Fruit fly (Drosophila melanogaster) whole organism, wandering third instar larva: Measurements from ENCODE around the gene CG33095.

ENCODE experiments used
- Abd-B ChIP-seq: fragments of >200 bp; optimal IDR thresholded peaks from 2 replicates; lab custom pipeline; 2017; ENCODE audit warnings: missing biosample characterization, missing genetic modification characterization
- CG9705 ChIP-seq: fragments of 200-800 bp; sonication (Bioruptor generic); optimal IDR thresholded peaks from 2 replicates; lab custom pipeline; 2018; ENCODE audit warnings: missing biosample characterization, mild to moderate bottlenecking, missing genetic modification characterization
- CrebA ChIP-seq: fragments of 200-800 bp; sonication (Bioruptor generic); optimal IDR thresholded peaks from 2 replicates; lab custom pipeline; 2016; ENCODE audit warnings: missing biosample characterization, mild to moderate bottlenecking, missing genetic modification characterization, borderline replicate concordance
- Dfd ChIP-seq: fragments of >200 bp; optimal IDR thresholded peaks from 2 replicates; lab custom pipeline; 2017; ENCODE audit warnings: missing biosample characterization, missing genetic modification characterization
- GATAd ChIP-seq: sonication (Bioruptor generic); optimal IDR thresholded peaks from 2 replicates; lab custom pipeline; 2016; ENCODE audit warnings: missing biosample characterization, missing genetic modification characterization
- HLH106 ChIP-seq: fragments of 200-800 bp; optimal IDR thresholded peaks from 3 replicates; lab custom pipeline; 2019; ENCODE audit warnings: missing biosample characterization, mild to moderate bottlenecking, missing genetic modification characterization, moderate library complexity
- Hnf4 ChIP-seq: fragments of 200-800 bp; sonication (Bioruptor generic); optimal IDR thresholded peaks from 2 replicates; lab custom pipeline; 2016; ENCODE audit warnings: missing biosample characterization, mild to moderate bottlenecking, missing genetic modification characterization
- Hr83 ChIP-seq: fragments of 200-300 bp; sonication (Bioruptor generic); optimal IDR thresholded peaks from 2 replicates; lab custom pipeline; 2016; ENCODE audit warnings: missing biosample characterization, mild to moderate bottlenecking, missing genetic modification characterization, moderate library complexity; ENCODE audit not compliant: poor library complexity, severe bottlenecking
- Jra ChIP-seq: sonication (Bioruptor generic); optimal IDR thresholded peaks from 2 replicates; lab custom pipeline; 2016; ENCODE audit warnings: missing biosample characterization, missing genetic modification characterization
- Mio ChIP-seq: sonication (Bioruptor generic); optimal IDR thresholded peaks from 2 replicates; lab custom pipeline; 2016; ENCODE audit warnings: missing biosample characterization, missing genetic modification characterization
- Myc ChIP-seq: fragments of >200 bp; optimal IDR thresholded peaks from 2 replicates; lab custom pipeline; 2017
- N ChIP-seq: fragments of >200 bp; optimal IDR thresholded peaks from 2 replicates; lab custom pipeline; 2018; ENCODE audit warnings: missing biosample characterization, missing external identifiers, missing genetic modification characterization
- OdsH ChIP-seq: fragments of 200-800 bp; sonication (Bioruptor generic); optimal IDR thresholded peaks from 2 replicates; lab custom pipeline; 2016; ENCODE audit warnings: missing biosample characterization, mild to moderate bottlenecking, missing genetic modification characterization
- Rel ChIP-seq, 2 experiments: fragments of 200-800 bp; sonication (Bioruptor generic) in 1 of 2; optimal IDR thresholded peaks; 2 replicates in 1 of 2; 3 replicates in 1 of 2; lab custom pipeline; 2016 to 2019; ENCODE audit warnings: mild to moderate bottlenecking in 2 of 2, missing biosample characterization in 2 of 2, missing genetic modification characterization in 2 of 2, moderate library complexity in 1 of 2
- Sp1 ChIP-seq: fragments of 200-800 bp; sonication (Bioruptor generic); optimal IDR thresholded peaks from 3 replicates; lab custom pipeline; 2019; ENCODE audit warnings: missing biosample characterization, mild to moderate bottlenecking, missing genetic modification characterization, moderate library complexity
- br ChIP-seq: fragments of 200-800 bp; sonication (Bioruptor generic); optimal IDR thresholded peaks from 2 replicates; lab custom pipeline; 2016; ENCODE audit warnings: missing biosample characterization, missing genetic modification characterization
- brk ChIP-seq: fragments of 200-800 bp; sonication (Bioruptor generic); optimal IDR thresholded peaks from 2 replicates; lab custom pipeline; 2016; ENCODE audit warnings: missing biosample characterization, mild to moderate bottlenecking, missing genetic modification characterization
- dl ChIP-seq, 2 experiments: fragments of 175-275, 200-275 bp in 1 of 2; fragments of 200-275 bp in 1 of 2; sonication (Bioruptor generic); optimal IDR thresholded peaks; lab custom pipeline; 2018; ENCODE audit warnings: mild to moderate bottlenecking in 2 of 2, missing biosample characterization in 2 of 2, missing genetic modification characterization in 2 of 2, moderate library complexity in 2 of 2; ENCODE audit not compliant: partially characterized antibody in 2 of 2, insufficient read depth in 1 of 2
- dmrt93B ChIP-seq: fragments of 200-800 bp; sonication (Bioruptor generic); optimal IDR thresholded peaks from 2 replicates; lab custom pipeline; 2018; ENCODE audit warnings: missing biosample characterization, mild to moderate bottlenecking, missing genetic modification characterization
- ey ChIP-seq: fragments of 200-800 bp; sonication (Bioruptor generic); optimal IDR thresholded peaks from 2 replicates; lab custom pipeline; 2016; ENCODE audit warnings: missing biosample characterization, missing genetic modification characterization
- foxo ChIP-seq, 2 experiments: fragments of 200-800 bp; sonication (Bioruptor generic); optimal IDR thresholded peaks; 2 replicates in 1 of 2; 3 replicates in 1 of 2; lab custom pipeline; 2016 to 2017; ENCODE audit warnings: missing biosample characterization in 2 of 2, missing genetic modification characterization in 2 of 2
- fru ChIP-seq: fragments of 200-800 bp; sonication (Bioruptor generic); optimal IDR thresholded peaks from 3 replicates; lab custom pipeline; 2016; ENCODE audit warnings: missing biosample characterization, mild to moderate bottlenecking, missing genetic modification characterization
- h ChIP-seq: fragments of 200-800 bp; sonication (Bioruptor generic); optimal IDR thresholded peaks from 3 replicates; lab custom pipeline; 2016; ENCODE audit warnings: missing biosample characterization, mild to moderate bottlenecking, missing genetic modification characterization
- jim ChIP-seq: fragments of 175-275, 200-325 bp; sonication (Bioruptor generic); optimal IDR thresholded peaks from 2 replicates; lab custom pipeline; 2016; ENCODE audit warnings: missing biosample characterization, mild to moderate bottlenecking, missing genetic modification characterization
- lola ChIP-seq: fragments of >200 bp; optimal IDR thresholded peaks from 2 replicates; lab custom pipeline; 2017; ENCODE audit warnings: missing biosample characterization, missing genetic modification characterization
- pan ChIP-seq: fragments of >200 bp; optimal IDR thresholded peaks from 2 replicates; lab custom pipeline; 2017
- psq ChIP-seq: fragments of 200-800 bp; sonication (Bioruptor generic); optimal IDR thresholded peaks from 3 replicates; lab custom pipeline; 2017; ENCODE audit warnings: missing biosample characterization, mild to moderate bottlenecking, missing genetic modification characterization, moderate library complexity
- rgr ChIP-seq: fragments of 200-800 bp; sonication (Bioruptor generic); optimal IDR thresholded peaks from 3 replicates; lab custom pipeline; 2016; ENCODE audit warnings: missing biosample characterization, mild to moderate bottlenecking, missing genetic modification characterization
- sage ChIP-seq: fragments of 200-800 bp; sonication (Bioruptor generic); optimal IDR thresholded peaks from 2 replicates; lab custom pipeline; 2016; ENCODE audit warnings: missing biosample characterization, mild to moderate bottlenecking, missing genetic modification characterization
- sv ChIP-seq: fragments of 200-800 bp; sonication (Bioruptor generic); optimal IDR thresholded peaks from 3 replicates; lab custom pipeline; 2016; ENCODE audit warnings: missing biosample characterization, missing genetic modification characterization
- tai ChIP-seq: sonication (Bioruptor generic); optimal IDR thresholded peaks from 2 replicates; lab custom pipeline; 2016; ENCODE audit warnings: missing biosample characterization, missing genetic modification characterization
- usp ChIP-seq: fragments of >200 bp; optimal IDR thresholded peaks from 2 replicates; lab custom pipeline; 2017; ENCODE audit warnings: missing biosample characterization, missing genetic modification characterization
- woc ChIP-seq: sonication (Bioruptor generic); optimal IDR thresholded peaks from 2 replicates; lab custom pipeline; 2016; ENCODE audit warnings: missing biosample characterization, mild to moderate bottlenecking, missing genetic modification characterization

Gene CG33095

DNA sequence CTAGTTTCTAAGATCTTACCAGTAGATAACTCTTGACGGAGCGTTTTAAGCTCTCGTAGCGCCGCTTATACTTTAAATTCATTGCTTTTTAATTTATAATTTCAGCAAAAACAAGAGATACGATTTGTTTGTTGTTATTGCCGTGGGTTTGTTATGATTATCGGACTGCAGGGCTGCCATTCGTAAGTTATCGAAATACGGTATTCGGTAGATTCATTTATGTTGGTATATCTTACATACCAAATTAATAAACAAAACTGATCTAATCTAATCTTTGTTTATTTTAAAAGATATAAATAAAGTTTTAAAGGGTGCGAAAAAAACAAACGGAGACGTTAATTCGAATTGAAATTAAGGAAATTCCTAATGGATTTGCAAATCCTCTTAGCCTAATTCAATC, 41.5 kb upstream of the CG33095 start, which contains the start of the genes CG31111 and stac:
Gene CG31111 (minus strand): TSS at position 162 of the 400 bp plus-strand sequence.
Gene stac (plus strand): TSS at position 271 of the 400 bp plus-strand sequence.
- TF ChIP-seq woc (no peak), Mio (GFP tag; lab: Kevin White, UChicago) (no peak), sage (GFP tag; lab: Kevin White, UChicago) (peak; percentile 52), Rel (GFP tag; optimal IDR thresholded peaks at IDR 0.05; lab: Kevin White, UChicago) (no peak), Rel (tag; optimal IDR thresholded peaks at IDR 0.05; lab: Kevin White, UChicago) (peak; percentile 22), OdsH (GFP tag; lab: Kevin White, UChicago) (no peak), Myc (no peak), CG9705 (GFP tag; lab: Kevin White, UChicago) (no peak)

DNA sequence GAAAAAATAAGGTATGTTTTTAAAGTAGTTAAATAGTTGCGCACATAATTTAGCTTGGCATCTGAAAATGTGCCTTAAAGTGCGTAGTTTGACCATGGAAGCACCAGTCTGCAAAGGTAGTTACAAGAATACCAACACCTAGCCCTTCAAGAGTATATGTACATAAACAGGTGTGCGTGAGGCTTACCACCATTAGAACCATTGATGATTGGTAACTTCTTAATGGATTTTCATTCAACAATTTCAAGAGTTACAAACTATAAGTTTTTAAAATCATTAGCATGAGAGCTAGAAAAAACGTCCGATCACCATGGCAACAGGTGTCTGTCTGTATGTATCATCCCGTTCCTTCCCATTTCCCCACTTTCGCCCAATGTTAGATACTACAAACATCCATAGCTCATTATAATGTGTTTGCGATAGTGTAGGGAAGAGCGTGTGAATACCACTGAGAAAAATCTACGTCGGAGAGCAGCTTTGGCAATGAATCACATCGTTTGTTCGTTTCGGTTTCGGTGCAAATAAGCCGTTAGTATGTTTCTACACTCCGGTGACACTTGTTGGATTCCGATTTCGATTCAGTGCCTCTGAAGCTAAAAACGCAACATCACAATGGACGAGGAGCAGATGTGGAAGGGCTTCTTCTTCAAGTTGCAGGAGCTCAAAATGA, 40.8 kb upstream of the CG33095 start:
- TF ChIP-seq Rel (GFP tag; optimal IDR thresholded peaks at IDR 0.05; lab: Kevin White, UChicago) (no peak), Rel (tag; optimal IDR thresholded peaks at IDR 0.05; lab: Kevin White, UChicago) (peak; percentile 72), jim (GFP tag; lab: Kevin White, UChicago) (no peak), sage (GFP tag; lab: Kevin White, UChicago) (no peak), woc (no peak)

DNA sequence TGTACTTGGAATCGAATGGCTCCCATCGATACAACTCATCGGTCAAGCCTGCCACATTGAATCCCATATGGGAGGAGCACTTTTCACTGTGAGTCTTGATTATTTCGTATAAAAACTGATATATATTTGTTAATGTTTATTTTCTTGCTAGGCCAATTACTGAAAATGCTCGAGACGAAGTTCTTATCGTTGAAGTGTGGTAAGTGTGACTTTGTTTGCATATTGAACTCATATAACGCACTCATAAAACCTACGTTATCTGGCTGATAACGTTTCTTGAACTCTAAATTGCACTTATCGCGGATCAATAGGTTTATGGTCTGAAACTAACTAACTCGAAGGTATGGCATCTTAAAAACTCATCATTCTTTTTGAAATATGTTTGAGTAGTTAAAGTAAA, 37.0 kb upstream of the CG33095 start:
- TF ChIP-seq CrebA (GFP tag; lab: Kevin White, UChicago) (no peak), HLH106 (no peak), psq (GFP tag; lab: Kevin White, UChicago) (no peak), h (GFP tag; lab: Kevin White, UChicago) (no peak), dl (GFP tag; optimal IDR thresholded peaks at IDR 0.05; lab: Kevin White, UChicago; ENCODE audit: insufficient read depth in 1 of 2, partially characterized antibody in 2 of 2) (no peak)

DNA sequence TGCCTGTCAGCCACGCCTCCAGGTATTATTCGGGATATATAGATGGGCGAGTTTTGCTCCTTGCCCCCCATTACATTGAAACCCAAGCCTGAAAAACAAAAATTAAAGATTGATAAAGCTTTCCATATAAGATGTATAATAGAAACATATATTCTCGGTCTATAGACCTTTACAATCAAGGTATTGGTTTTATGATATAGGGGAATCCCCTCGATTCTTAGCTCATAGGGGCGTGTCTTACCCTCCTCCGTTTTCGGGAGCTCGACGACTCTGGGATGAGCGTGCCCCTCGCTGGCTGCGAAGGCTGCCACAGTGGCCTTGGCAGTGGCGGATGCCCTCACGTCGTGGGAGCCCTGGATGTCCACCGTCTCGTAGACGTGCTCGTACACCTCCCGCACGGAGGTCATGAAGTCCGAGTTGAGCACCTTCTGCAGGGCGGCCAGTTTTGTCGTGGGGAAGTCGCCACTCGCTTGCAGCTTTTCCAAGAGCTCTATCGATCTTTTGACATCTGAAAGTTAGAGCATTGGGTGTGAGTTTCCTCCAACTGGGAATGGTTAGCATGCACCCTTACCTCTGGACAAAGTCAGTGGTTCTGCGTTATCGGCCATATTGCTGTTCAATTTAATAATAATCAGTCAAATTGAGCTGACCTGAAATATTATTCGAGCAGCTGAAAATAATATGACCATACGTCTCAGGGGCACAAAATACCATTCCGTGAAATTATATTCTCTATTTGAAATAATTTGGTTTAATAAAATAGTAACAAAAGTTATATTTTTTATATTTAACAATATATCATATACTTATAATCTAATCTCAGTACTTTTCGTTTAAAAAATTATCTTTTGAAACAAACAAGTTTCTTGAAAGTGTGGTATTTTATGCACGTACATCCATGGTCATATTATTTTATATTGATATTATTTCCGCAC, 32.3 kb upstream of the CG33095 start, which contains the start of the genes veli and PQBP1:
Gene veli (minus strand): TSS at position 685 of the 935 bp plus-strand sequence.
Gene PQBP1 (plus strand): TSS at position 885 of the 935 bp plus-strand sequence.
- TF ChIP-seq lola (GFP tag; lab: Kevin White, UChicago): no peak
- TF ChIP-seq fru (GFP tag; lab: Kevin White, UChicago): no peak
- no peak for TF ChIP-seq jim (GFP tag; lab: Kevin White, UChicago)
- TF ChIP-seq HLH106: no peak
- TF ChIP-seq Sp1 (GFP tag; lab: Kevin White, UChicago): no peak
- TF ChIP-seq Rel (GFP tag; optimal IDR thresholded peaks at IDR 0.05; lab: Kevin White, UChicago): no peak
- TF ChIP-seq Rel (tag; optimal IDR thresholded peaks at IDR 0.05; lab: Kevin White, UChicago): peak; percentile 95
- TF ChIP-seq Dfd: no peak
- TF ChIP-seq OdsH (GFP tag; lab: Kevin White, UChicago): no peak

DNA sequence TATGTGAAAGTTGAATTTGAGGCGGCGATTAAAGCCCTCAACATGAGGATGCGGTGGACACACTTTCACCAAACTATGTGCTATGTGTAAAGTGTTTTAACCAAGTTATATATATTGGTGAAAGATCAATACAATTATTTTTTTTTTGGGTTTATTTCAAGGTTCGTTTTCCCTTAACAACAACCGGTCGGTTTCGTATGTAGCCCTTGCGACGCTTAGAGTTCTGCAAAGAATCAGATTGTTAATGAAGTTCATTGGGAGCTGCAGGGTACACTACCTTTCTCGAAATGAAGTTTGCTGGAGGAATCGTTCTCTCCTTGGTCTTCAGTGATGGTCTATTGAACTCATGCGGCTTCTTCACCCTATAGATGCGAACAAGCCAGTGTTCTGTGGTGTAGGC, 30.6 kb upstream of the CG33095 start:
- TF ChIP-seq br: no peak
- TF ChIP-seq N: no peak
- no peak for TF ChIP-seq sv (GFP tag; lab: Kevin White, UChicago)
- no peak for TF ChIP-seq woc
- no peak for TF ChIP-seq jim (GFP tag; lab: Kevin White, UChicago)
- TF ChIP-seq Rel (GFP tag; optimal IDR thresholded peaks at IDR 0.05; lab: Kevin White, UChicago): no peak
- no peak for TF ChIP-seq Rel (tag; optimal IDR thresholded peaks at IDR 0.05; lab: Kevin White, UChicago)
- no peak for TF ChIP-seq Myc
- TF ChIP-seq Abd-B (GFP tag; lab: Kevin White, UChicago): no peak
- TF ChIP-seq Mio (GFP tag; lab: Kevin White, UChicago): no peak

DNA sequence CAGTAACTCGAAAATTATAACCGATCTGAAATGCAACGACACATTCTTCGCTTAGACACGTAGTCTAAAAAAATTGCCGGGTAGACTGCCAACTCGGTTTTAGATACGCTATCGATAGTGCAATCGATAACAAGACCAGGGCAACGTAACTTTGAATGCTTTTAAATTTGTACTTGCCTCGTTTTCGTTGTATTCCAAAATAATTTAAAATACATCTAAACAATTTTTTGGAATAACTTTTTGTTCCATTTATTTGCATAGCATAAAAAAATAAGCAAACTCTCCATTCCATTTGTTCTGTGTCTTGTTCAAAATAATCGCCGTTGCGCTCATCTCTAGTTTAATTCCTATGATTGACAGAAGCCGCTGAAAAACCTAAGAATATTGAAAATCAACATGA, 27.9 kb upstream of the CG33095 start, which contains the start of the genes Stt3B and CG11839:
Gene Stt3B (minus strand): TSS at position 69 of the 400 bp plus-strand sequence.
Gene CG11839 (plus strand): TSS at position 359 of the 400 bp plus-strand sequence.
- TF ChIP-seq lola (GFP tag; lab: Kevin White, UChicago) (no peak), Jra (GFP tag; lab: Kevin White, UChicago) (peak; percentile 91), Rel (GFP tag; optimal IDR thresholded peaks at IDR 0.05; lab: Kevin White, UChicago) (no peak), Rel (tag; optimal IDR thresholded peaks at IDR 0.05; lab: Kevin White, UChicago) (peak; percentile 61), usp (no peak), dmrt93B (GFP tag; lab: Kevin White, UChicago) (no peak), Myc (no peak), Hnf4 (GFP tag; lab: Kevin White, UChicago) (peak; percentile 89), Mio (GFP tag; lab: Kevin White, UChicago) (no peak), GATAd (GFP tag; lab: Kevin White, UChicago) (no peak), rgr (no peak), tai (no peak), brk (GFP tag; lab: Kevin White, UChicago) (no peak), N (no peak), foxo (GFP tag; optimal IDR thresholded peaks at IDR 0.05; lab: Kevin White, UChicago) (peak in 1 of 2 experiments; percentile 84), fru (GFP tag; lab: Kevin White, UChicago) (no peak), jim (GFP tag; lab: Kevin White, UChicago) (no peak), dl (GFP tag; optimal IDR thresholded peaks at IDR 0.05; lab: Kevin White, UChicago; ENCODE audit: insufficient read depth in 1 of 2, partially characterized antibody in 2 of 2) (no peak), woc (peak; percentile 87), Dfd (no peak), ey (GFP tag; lab: Kevin White, UChicago) (peak; percentile 78), sv (GFP tag; lab: Kevin White, UChicago) (peak; percentile 59), h (GFP tag; lab: Kevin White, UChicago) (peak; percentile 85), Hr83 (GFP tag; lab: Kevin White, UChicago) (peak; percentile 29), pan (lab: Kevin White, UChicago) (no peak)
